Fruit fly (Drosophila melanogaster) Kc167 (cell line): ENCODE results near the gene MSAmiP.

Experiments
- Sin3A ChIP-seq: fragments of >200 bp; optimal IDR thresholded peaks from 2 replicates; lab custom pipeline; 2018; ENCODE audit warnings: missing external identifiers
- insv ChIP-seq: fragments of >200 bp; optimal IDR thresholded peaks from 3 replicates; lab custom pipeline; 2018; ENCODE audit warnings: missing external identifiers
- psq ChIP-seq: fragments of >200 bp; optimal IDR thresholded peaks from 2 replicates; lab custom pipeline; 2017; ENCODE audit warnings: missing external identifiers
- ttk ChIP-seq: sonication (Bioruptor generic); optimal IDR thresholded peaks from 2 replicates; lab custom pipeline; 2017; ENCODE audit warnings: missing external identifiers

DNA sequence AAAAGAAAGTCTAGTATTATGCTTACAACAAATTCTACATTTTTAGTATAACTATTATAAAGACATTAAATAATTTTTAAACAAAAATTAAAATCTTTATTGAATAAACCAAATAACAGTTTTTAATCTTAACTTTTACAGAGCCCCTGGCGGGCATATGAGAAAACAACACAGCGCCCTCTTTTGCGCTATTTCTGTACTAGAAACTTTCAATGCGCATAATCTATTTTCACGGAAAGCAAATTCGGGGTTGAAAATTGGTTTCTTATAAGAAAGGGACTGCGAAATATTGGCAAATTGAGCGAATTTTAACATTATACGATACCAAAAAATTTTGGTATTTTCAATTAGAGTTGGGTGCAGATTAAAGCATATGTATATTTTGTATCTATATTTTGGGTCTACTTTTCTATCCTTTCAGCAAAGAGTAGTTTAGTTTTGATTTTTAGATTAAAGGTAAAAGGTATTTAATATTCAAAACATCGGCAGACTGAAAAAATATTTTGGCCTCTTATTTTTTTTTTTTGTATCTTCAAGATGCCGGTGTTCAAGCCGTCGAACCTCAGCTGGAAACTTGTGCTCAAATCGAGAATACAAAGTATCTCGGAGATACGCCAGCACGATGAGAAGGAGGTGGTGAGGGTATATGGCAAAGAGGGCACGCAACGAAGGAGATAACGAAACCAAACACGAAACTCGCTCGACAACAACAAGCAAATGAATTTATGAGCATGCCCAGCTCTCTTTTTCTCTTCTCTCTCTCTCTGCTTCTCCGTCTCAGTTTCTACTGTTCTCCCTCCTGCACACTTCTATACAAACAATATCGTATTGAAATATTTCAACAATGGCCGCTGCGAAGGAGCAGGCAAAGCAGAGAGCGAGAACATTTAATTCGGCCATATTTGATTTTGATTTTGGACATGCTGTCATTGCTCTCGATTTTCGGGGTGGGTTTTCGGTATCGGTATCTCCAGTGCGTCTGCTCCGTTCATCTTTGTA lies 38.8 kb downstream of the MSAmiP start:
- no peak for TF ChIP-seq ttk (lab: Kevin White, UChicago)
- TF ChIP-seq insv (lab: Kevin White, UChicago): no peak
- no peak for TF ChIP-seq Sin3A (lab: Kevin White, UChicago)
- TF ChIP-seq psq: no peak
